Fruit fly (Drosophila melanogaster) whole organism, adult: Measurements from ENCODE around the gene CG31098.

Source experiments
- CG11617 ChIP-seq: fragments of 200-800 bp; sonication (Bioruptor generic); optimal IDR thresholded peaks from 2 replicates; lab custom pipeline; 2017; ENCODE audit warnings: mild to moderate bottlenecking, missing biosample characterization, missing genetic modification reagents, missing genetic modification characterization
- CG12768 ChIP-seq: fragments of 200-800 bp; sonication (Bioruptor generic); optimal IDR thresholded peaks from 2 replicates; lab custom pipeline; 2017; ENCODE audit warnings: missing biosample characterization, missing genetic modification characterization, mild to moderate bottlenecking, moderate library complexity, missing genetic modification reagents
- CG33017 ChIP-seq: fragments of 200-800 bp; sonication (Bioruptor generic); optimal IDR thresholded peaks from 2 replicates; lab custom pipeline; 2018; ENCODE audit warnings: missing biosample characterization, mild to moderate bottlenecking, missing genetic modification characterization, moderate library complexity
- CG5204 ChIP-seq: fragments of 200-800 bp; sonication (Bioruptor generic); optimal IDR thresholded peaks from 2 replicates; lab custom pipeline; 2016; ENCODE audit warnings: missing biosample characterization, missing genetic modification characterization
- CG7045 ChIP-seq: fragments of 200-800 bp; sonication (Bioruptor generic); optimal IDR thresholded peaks from 2 replicates; lab custom pipeline; 2017; ENCODE audit warnings: missing biosample characterization, mild to moderate bottlenecking, missing genetic modification characterization
- Clk ChIP-seq: fragments of 200-800 bp; sonication (Bioruptor generic); optimal IDR thresholded peaks from 2 replicates; lab custom pipeline; 2017; ENCODE audit warnings: missing biosample characterization, missing genetic modification characterization
- Crg-1 ChIP-seq: fragments of 200-800 bp; sonication (Bioruptor generic); optimal IDR thresholded peaks from 2 replicates; lab custom pipeline; 2016; ENCODE audit warnings: missing biosample characterization, missing genetic modification characterization
- Mnt ChIP-seq: fragments of 200-800 bp; sonication (Bioruptor generic); optimal IDR thresholded peaks from 2 replicates; lab custom pipeline; 2016; ENCODE audit warnings: missing biosample characterization, mild to moderate bottlenecking, missing genetic modification characterization
- bab1 ChIP-seq: fragments of 200-800 bp; sonication (Bioruptor generic); optimal IDR thresholded peaks from 3 replicates; lab custom pipeline; 2019; ENCODE audit warnings: missing biosample characterization, mild to moderate bottlenecking, missing genetic modification characterization, moderate library complexity
- ovo ChIP-seq: fragments of 200-800 bp; sonication (Bioruptor generic); optimal IDR thresholded peaks from 2 replicates; lab custom pipeline; 2016; ENCODE audit warnings: missing biosample characterization, missing genetic modification characterization
- toe ChIP-seq: fragments of 200-800 bp; sonication (Bioruptor generic); optimal IDR thresholded peaks from 2 replicates; lab custom pipeline; 2016; ENCODE audit warnings: missing biosample characterization, missing genetic modification characterization

DNA sequence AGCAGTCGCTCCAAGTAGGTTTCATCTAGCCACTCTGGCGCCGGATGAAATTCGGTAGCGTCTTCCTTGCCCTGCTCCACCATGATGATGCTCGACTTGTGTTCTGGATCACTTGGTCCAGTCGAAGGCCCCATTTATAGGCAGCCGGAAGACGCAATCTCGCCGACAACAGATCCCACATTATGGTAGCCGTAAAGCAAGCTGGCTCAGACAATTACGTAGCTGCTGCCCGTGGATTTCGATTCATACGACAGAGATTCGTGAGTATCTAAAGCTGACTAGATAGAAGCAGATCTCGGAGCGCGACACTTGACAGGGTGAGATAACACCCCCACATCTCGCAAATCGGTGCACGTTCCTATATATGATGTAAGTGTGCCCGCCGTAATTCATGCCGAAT is 15.7 kb downstream of the CG31098 start, which contains the start of gene CG10513:
- TF ChIP-seq CG7045 (GFP tag; lab: Kevin White, UChicago), result no peak
- no peak for TF ChIP-seq Clk
- TF ChIP-seq CG33017 (tag; lab: Kevin White, UChicago), result no peak
- TF ChIP-seq CG5204 (GFP tag; lab: Kevin White, UChicago), result no peak
- TF ChIP-seq CG11617 (GFP tag; lab: Kevin White, UChicago), result no peak
- TF ChIP-seq ovo, result no peak
- no peak for TF ChIP-seq toe
- no peak for TF ChIP-seq Mnt (GFP tag; lab: Kevin White, UChicago)
- TF ChIP-seq bab1 (GFP tag; lab: Kevin White, UChicago), result no peak
- TF ChIP-seq Crg-1 (GFP tag; lab: Kevin White, UChicago), result no peak
- TF ChIP-seq CG12768 (GFP tag; lab: Kevin White, UChicago), result no peak
